Fruit fly (Drosophila melanogaster): Measurements from ENCODE around the gene CG32266.
A peak's percentile ranks its signal among the peaks of the same experiment; 100 is the strongest.

The CG32266 gene

DNA sequence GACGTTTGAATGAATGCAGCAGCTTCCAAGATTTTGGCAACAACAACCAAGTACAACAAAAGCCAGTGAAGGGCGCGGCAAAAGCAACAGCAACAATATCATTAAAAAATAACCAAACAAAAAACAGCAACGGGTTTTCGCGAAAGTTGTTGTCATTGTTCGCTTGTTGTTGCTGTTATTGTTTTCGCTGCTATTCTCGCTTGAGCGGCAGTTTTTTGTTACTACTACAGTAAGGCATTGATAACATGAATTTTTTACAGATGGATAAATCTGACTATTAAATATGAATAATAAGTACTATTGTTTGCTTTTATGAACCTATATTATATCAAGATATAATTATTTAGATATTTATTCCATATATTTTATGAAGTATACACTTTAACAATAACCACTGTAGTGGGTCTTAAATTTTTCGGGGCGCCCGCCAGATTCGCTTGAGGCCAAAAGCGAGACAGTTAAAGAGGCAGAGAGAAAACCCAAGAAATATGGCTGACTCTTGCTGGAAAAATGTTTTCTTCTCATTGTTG, 19.1 kb upstream of the CG32266 start (continued):
- TF ChIP-seq CG42726 (GFP tag; IDR thresholded peaks at IDR 0.05; ENCODE audit: partially characterized antibody) (no peak), CG6854 (GFP tag; optimal IDR thresholded peaks at IDR 0.05) (peak; percentile 71), cwo (GFP tag; optimal IDR thresholded peaks at IDR 0.05) (no peak), CG12236 (GFP tag; optimal IDR thresholded peaks at IDR 0.05) (no peak), CG6272 (GFP tag; IDR thresholded peaks at IDR 0.05) (peak; percentile 75), dpn (GFP tag; optimal IDR thresholded peaks at IDR 0.05) (peak in 1 of 2 experiments; percentile 69), CG17186 (GFP tag; optimal IDR thresholded peaks at IDR 0.05) (no peak), slbo (GFP tag; IDR thresholded peaks at IDR 0.05) (peak; percentile 94), CG8290 (GFP tag; optimal IDR thresholded peaks at IDR 0.05) (no peak), CG8290 (tag; optimal IDR thresholded peaks at IDR 0.05) (no peak), unc-4 (GFP tag; IDR thresholded peaks at IDR 0.05; ENCODE audit: partially characterized antibody) (no peak), CG8478 (optimal IDR thresholded peaks at IDR 0.05) (no peak), mld (GFP tag; IDR thresholded peaks at IDR 0.05; ENCODE audit: partially characterized antibody) (no peak), CG13424 (tag; optimal IDR thresholded peaks at IDR 0.05) (peak; percentile 82), Dip3 (GFP tag; optimal IDR thresholded peaks at IDR 0.05) (peak; percentile 2), Dfd (GFP tag; optimal IDR thresholded peaks at IDR 0.05) (no peak), Dip2 (GFP tag; IDR thresholded peaks at IDR 0.05) (no peak), CG11398 (GFP tag; optimal IDR thresholded peaks at IDR 0.05) (no peak), CHES-1-like (GFP tag; optimal IDR thresholded peaks at IDR 0.05) (no peak), zfh2 (GFP tag; optimal IDR thresholded peaks at IDR 0.05) (peak; percentile 15), CG3281 (GFP tag; optimal IDR thresholded peaks at IDR 0.05) (peak; percentile 78), gem (tag; optimal IDR thresholded peaks at IDR 0.05) (peak; percentile 87), wek (GFP tag; optimal IDR thresholded peaks at IDR 0.05) (no peak), gro (GFP tag; optimal IDR thresholded peaks at IDR 0.05) (no peak), CG31441 (GFP tag; IDR thresholded peaks at IDR 0.05) (peak; percentile 65), CG1832 (GFP tag; optimal IDR thresholded peaks at IDR 0.05) (no peak), CG8359 (GFP tag; optimal IDR thresholded peaks at IDR 0.05; ENCODE audit: borderline replicate concordance) (no peak), CG11085 (GFP tag; IDR thresholded peaks at IDR 0.05) (peak; percentile 56; the same call in 1 of the 2 replicates), Doc2 (GFP tag; IDR thresholded peaks at IDR 0.05) (peak; percentile 24; the same call in 1 of the 2 replicates), CG10462 (GFP tag; optimal IDR thresholded peaks at IDR 0.05) (no peak), usp (GFP tag; optimal IDR thresholded peaks at IDR 0.05) (no peak), chinmo (GFP tag; IDR thresholded peaks at IDR 0.05; ENCODE audit: partially characterized antibody) (peak; percentile 98), ftz-f1 (GFP tag; optimal IDR thresholded peaks at IDR 0.05) (no peak), CG11723 (GFP tag; optimal IDR thresholded peaks at IDR 0.05) (peak; percentile 16), CG3065 (GFP tag; optimal IDR thresholded peaks at IDR 0.05) (no peak), Taf1 (GFP tag; IDR thresholded peaks at IDR 0.05) (peak; percentile 74), gt (GFP tag; IDR thresholded peaks at IDR 0.05) (no peak), CG3995 (GFP tag; optimal IDR thresholded peaks at IDR 0.05) (peak; percentile 16), jing (GFP tag; optimal IDR thresholded peaks at IDR 0.05) (no peak), Gsc (GFP tag; IDR thresholded peaks at IDR 0.05) (no peak), gsb (GFP tag; IDR thresholded peaks at IDR 0.05) (peak; percentile 66), tx (GFP tag; optimal IDR thresholded peaks at IDR 0.05) (no peak), Chrac-16 (GFP tag; optimal IDR thresholded peaks at IDR 0.05) (peak; percentile 57), Poxn (GFP tag; IDR thresholded peaks at IDR 0.05) (peak; percentile 36; the same call in 1 of the 2 replicates), E2f2 (GFP tag; IDR thresholded peaks at IDR 0.05) (peak; percentile 55; the same call in 1 of the 2 replicates), gsb-n (tag; optimal IDR thresholded peaks at IDR 0.05) (peak; percentile 30), da (GFP tag; optimal IDR thresholded peaks at IDR 0.05) (no peak), Dbx (GFP tag; IDR thresholded peaks at IDR 0.05) (peak; percentile 93), CG6175 (GFP tag; IDR thresholded peaks at IDR 0.05) (peak; percentile 47; the same call in 1 of the 3 replicates), NK7.1 (GFP tag; optimal IDR thresholded peaks at IDR 0.05) (no peak), CG10431 (GFP tag; optimal IDR thresholded peaks at IDR 0.05) (no peak), CG6689 (GFP tag; IDR thresholded peaks at IDR 0.05) (peak; percentile 84)

All from whole organism, embryonic.